Fruit fly (Drosophila melanogaster): Measurements from ENCODE around the gene CG16704.

DNA sequence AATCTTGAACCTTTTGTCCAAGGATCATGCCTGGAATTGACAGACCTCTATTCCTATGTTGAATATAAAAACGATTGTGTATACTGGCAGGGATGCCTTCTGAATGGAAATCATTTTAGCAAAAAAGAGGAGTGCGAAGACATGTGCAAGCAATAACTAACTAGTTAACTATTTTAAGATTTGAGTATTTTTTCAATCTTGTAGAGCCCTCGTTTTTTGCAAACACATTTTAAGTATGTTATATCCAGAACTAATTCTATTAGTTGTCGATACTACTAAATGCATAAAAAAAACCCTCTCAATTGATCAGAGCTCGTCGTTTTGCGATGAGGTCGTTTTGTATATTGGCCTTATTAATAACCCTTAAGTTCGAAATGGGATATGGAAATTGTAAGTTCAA lies 8.0 kb upstream of the CG16704 start, which contains the start of gene Sfp24C1:
- TF ChIP-seq pan (optimal IDR thresholded peaks at IDR 0.05) (no peak), usp (GFP tag; optimal IDR thresholded peaks at IDR 0.05) (no peak), CG8478 (optimal IDR thresholded peaks at IDR 0.05) (no peak)

All from whole organism.